Worm (Caenorhabditis elegans): ENCODE data around the gene lin-33.
A peak's percentile ranks its signal among the peaks of the same experiment; 100 is the strongest.

The lin-33 gene

DNA sequence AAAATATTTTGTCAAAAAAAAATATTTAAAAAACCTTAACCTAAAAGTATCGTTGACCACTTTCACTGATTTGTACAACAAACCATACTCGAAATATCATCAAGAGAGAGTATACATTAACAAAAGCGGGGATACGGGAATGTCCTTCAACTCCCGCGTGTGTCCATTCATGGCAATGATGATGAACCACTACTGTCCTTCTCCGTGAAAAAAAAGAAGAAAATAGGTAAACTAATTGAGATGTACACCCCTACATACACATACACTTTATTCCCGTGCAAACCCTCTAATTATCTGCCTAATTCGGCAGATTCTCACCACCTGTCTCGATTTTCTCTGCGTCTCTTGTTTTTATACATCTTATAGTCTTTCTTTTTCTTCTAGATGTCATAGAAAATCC lies 3.8 kb upstream of the lin-33 start:
- TF ChIP-seq daf-19 (GFP tag; conservative IDR thresholded peaks at IDR 0.05) (no peak), daf-12 (tag; optimal IDR thresholded peaks at IDR 0.05) (no peak), lir-3 (tag; optimal IDR thresholded peaks at IDR 0.05) (no peak), nhr-77 (tag; optimal IDR thresholded peaks at IDR 0.05) (no peak), skn-1 (tag; optimal IDR thresholded peaks at IDR 0.05) (no peak), ceh-82 (tag; optimal IDR thresholded peaks at IDR 0.05) (no peak), aly-2 (tag; optimal IDR thresholded peaks at IDR 0.05) (no peak), cey-2 (tag; optimal IDR thresholded peaks at IDR 0.05; ENCODE audit: borderline replicate concordance, insufficient read depth) (no peak), F10B5.3 (tag; optimal IDR thresholded peaks at IDR 0.05) (no peak), aha-1 (tag) (peak; percentile 85), F37D6.2 (tag; optimal IDR thresholded peaks at IDR 0.05) (no peak), nhr-28 (tag; optimal IDR thresholded peaks at IDR 0.05) (peak; percentile 8), nhr-102 (tag; optimal IDR thresholded peaks at IDR 0.05) (no peak), nhr-25 (tag; optimal IDR thresholded peaks at IDR 0.05; ENCODE audit: borderline replicate concordance, insufficient read depth) (no peak), zfp-2 (tag; optimal IDR thresholded peaks at IDR 0.05) (no peak), lin-15B (tag; optimal IDR thresholded peaks at IDR 0.05) (no peak), hif-1 (tag; optimal IDR thresholded peaks at IDR 0.05) (no peak), unc-39 (tag; optimal IDR thresholded peaks at IDR 0.05) (no peak), hlh-11 (tag; optimal IDR thresholded peaks at IDR 0.05) (no peak), dpl-1 (GFP tag; optimal IDR thresholded peaks at IDR 0.05) (no peak), dve-1 (tag; optimal IDR thresholded peaks at IDR 0.05; ENCODE audit: insufficient read depth) (no peak), ceh-32 (tag; optimal IDR thresholded peaks at IDR 0.05; ENCODE audit: poor library complexity) (no peak), mxl-3 (GFP tag; optimal IDR thresholded peaks at IDR 0.05) (peak; percentile 44), daf-16 (GFP tag; optimal IDR thresholded peaks at IDR 0.05) (no peak), daf-16 (tag; optimal IDR thresholded peaks at IDR 0.05) (no peak)

DNA sequence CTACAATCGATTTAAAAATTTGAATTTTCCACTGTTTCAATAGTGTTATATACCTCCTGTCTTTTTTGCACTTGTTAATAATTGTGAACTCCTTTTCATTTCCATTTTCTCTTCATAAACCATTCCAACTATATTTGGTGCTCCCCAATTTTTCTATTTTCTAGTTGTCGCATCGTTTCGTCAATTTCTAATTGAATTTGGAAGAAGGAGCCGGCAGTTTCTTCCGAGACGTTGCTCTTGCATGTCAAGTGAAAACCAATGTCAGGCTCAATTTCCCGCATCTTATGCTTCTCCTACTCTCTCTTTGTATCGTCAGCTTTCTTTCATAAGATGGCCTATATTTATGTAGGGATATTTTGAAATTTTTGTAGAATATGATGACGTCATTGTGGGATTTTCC lies 2.6 kb upstream of the lin-33 start:
- TF ChIP-seq lin-29 (GFP tag; IDR thresholded peaks at IDR 0.05) (no peak), cey-2 (tag; optimal IDR thresholded peaks at IDR 0.05; ENCODE audit: borderline replicate concordance, insufficient read depth) (no peak), ztf-7 (tag; optimal IDR thresholded peaks at IDR 0.05) (no peak), daf-16 (GFP tag; optimal IDR thresholded peaks at IDR 0.05) (no peak), daf-16 (tag; optimal IDR thresholded peaks at IDR 0.05) (no peak), nhr-10 (tag; optimal IDR thresholded peaks at IDR 0.05) (no peak), T20F7.1 (GFP tag; optimal IDR thresholded peaks at IDR 0.05) (no peak), ceh-28 (tag; optimal IDR thresholded peaks at IDR 0.05) (no peak), lin-38 (GFP tag; IDR thresholded peaks at IDR 0.05) (no peak), ces-1 (GFP tag; optimal IDR thresholded peaks at IDR 0.05) (peak; percentile 51), saeg-2 (GFP tag; IDR thresholded peaks at IDR 0.05) (no peak), unc-62 (GFP tag; optimal IDR thresholded peaks at IDR 0.05 in 1 of 2) (peak in 1 of 2 experiments; percentile 54), unc-62 (tag; optimal IDR thresholded peaks at IDR 0.05) (no peak), mdl-1 (tag; optimal IDR thresholded peaks at IDR 0.05) (no peak), nhr-6 (tag; optimal IDR thresholded peaks at IDR 0.05) (no peak), rbr-2 (tag; optimal IDR thresholded peaks at IDR 0.05) (no peak), lsy-2 (tag; optimal IDR thresholded peaks at IDR 0.05) (no peak)

DNA sequence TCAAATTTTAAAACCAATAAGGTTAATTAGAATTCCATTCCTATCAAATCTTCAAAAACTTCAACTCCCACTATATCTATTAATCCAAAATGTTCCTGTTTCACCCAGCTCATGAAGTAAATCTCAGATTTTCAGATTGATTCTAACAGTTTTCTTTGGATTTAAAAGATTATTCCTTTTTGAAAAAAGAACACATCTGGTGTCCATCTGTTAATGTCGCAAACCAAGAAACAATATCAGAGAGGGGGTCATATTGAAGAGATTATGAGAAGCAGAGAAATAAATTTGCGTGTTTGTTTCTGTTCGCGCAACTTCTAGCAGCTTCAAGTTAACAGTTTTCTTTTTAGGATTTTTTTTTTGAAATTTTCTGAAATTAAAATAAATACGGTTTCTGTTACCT lies 1.5 kb upstream of the lin-33 start:
- peak in 1 of 2 experiments; percentile 1 for TF ChIP-seq unc-62 (GFP tag; optimal IDR thresholded peaks at IDR 0.05 in 1 of 2)
- no peak for TF ChIP-seq unc-62 (tag; optimal IDR thresholded peaks at IDR 0.05)
- no peak for TF ChIP-seq ctbp-1 (GFP tag; IDR thresholded peaks at IDR 0.05)
